In genomic region chr3L:348406-348743, dm6 we compare ENCODE assay signal across 3 fruit fly cellular contexts.
TF ChIP-seq lines count a peak whose summit lies in the region.

No protein-coding gene starts in this region.

- no peak for TF ChIP-seq CTCF in whole organism, embryonic (GFP tag; optimal IDR thresholded peaks at IDR 0.05; lab: Kevin White, UChicago)

TF ChIP-seq in whole organism, adult, 20 proteins besides CTCF, POLR2A, EP300 and RAD21:
- TF ChIP-seq tj (GFP tag; optimal IDR thresholded peaks at IDR 0.05; lab: Kevin White, UChicago) (peak; percentile 40), CG1620 (GFP tag; optimal IDR thresholded peaks at IDR 0.05; lab: Kevin White, UChicago) (no peak)

TF ChIP-seq in whole organism, embryonic, 481 proteins besides CTCF, POLR2A, EP300 and RAD21:
- TF ChIP-seq wdn (GFP tag; IDR thresholded peaks at IDR 0.05; lab: Robert Waterston, UW): no peak
- no peak for TF ChIP-seq NK7.1 (GFP tag; optimal IDR thresholded peaks at IDR 0.05; lab: Kevin White, UChicago)
- TF ChIP-seq CG3726 (GFP tag; IDR thresholded peaks at IDR 0.05; lab: Robert Waterston, UW): 0 out of 3 replicates have a peak, but pooled peaks have one; percentile 2
- TF ChIP-seq bcd (GFP tag; optimal IDR thresholded peaks at IDR 0.05; lab: Kevin White, UChicago): no peak
- TF ChIP-seq CG2199 (GFP tag; IDR thresholded peaks at IDR 0.05; lab: Robert Waterston, UW): peak; percentile 75; the same call in 1 of the 3 replicates
- no peak for TF ChIP-seq Ets97D (GFP tag; optimal IDR thresholded peaks at IDR 0.05; lab: Kevin White, UChicago)
- TF ChIP-seq br (optimal IDR thresholded peaks at IDR 0.05; lab: Kevin White, UChicago): no peak
- no peak for TF ChIP-seq unc-4 (GFP tag; IDR thresholded peaks at IDR 0.05; lab: Robert Waterston, UW; ENCODE audit: partially characterized antibody)
- TF ChIP-seq Abd-B (GFP tag; optimal IDR thresholded peaks at IDR 0.05; lab: Kevin White, UChicago): no peak
- no peak for TF ChIP-seq CG10979 (tag; optimal IDR thresholded peaks at IDR 0.05; lab: Kevin White, UChicago)
- no peak for TF ChIP-seq jigr1 (GFP tag; IDR thresholded peaks at IDR 0.05; lab: Robert Waterston, UW)
- no peak for TF ChIP-seq CG15073 (GFP tag; optimal IDR thresholded peaks at IDR 0.05; lab: Kevin White, UChicago)
- no peak for TF ChIP-seq Rfx (GFP tag; IDR thresholded peaks at IDR 0.05; lab: Robert Waterston, UW)
- no peak for TF ChIP-seq hb (GFP tag; IDR thresholded peaks at IDR 0.05; lab: Robert Waterston, UW; ENCODE audit: partially characterized antibody)
- TF ChIP-seq Hr78 (GFP tag; optimal IDR thresholded peaks at IDR 0.05; lab: Kevin White, UChicago): peak in 1 of 2 experiments; percentile 61
- no peak for TF ChIP-seq sna (GFP tag; IDR thresholded peaks at IDR 0.05; lab: Robert Waterston, UW; ENCODE audit: partially characterized antibody)
- no peak for TF ChIP-seq HmgZ (tag; optimal IDR thresholded peaks at IDR 0.05; lab: Kevin White, UChicago)
- 0 out of 2 replicates have a peak, but pooled peaks have one; percentile 2 for TF ChIP-seq ro (GFP tag; IDR thresholded peaks at IDR 0.05; lab: Robert Waterston, UW)
- no peak for TF ChIP-seq CG17829 (tag; optimal IDR thresholded peaks at IDR 0.05; lab: Kevin White, UChicago)
- no peak for TF ChIP-seq YL-1 (GFP tag; optimal IDR thresholded peaks at IDR 0.05; lab: Kevin White, UChicago)
- TF ChIP-seq kay (GFP tag; optimal IDR thresholded peaks at IDR 0.05; lab: Kevin White, UChicago): no peak
- TF ChIP-seq CG11247 (GFP tag; IDR thresholded peaks at IDR 0.05; lab: Robert Waterston, UW): peak; percentile 3; the same call in 1 of the 2 replicates
- no peak for TF ChIP-seq CG2116 (GFP tag; optimal IDR thresholded peaks at IDR 0.05; lab: Kevin White, UChicago)
- TF ChIP-seq CrebB (tag; optimal IDR thresholded peaks at IDR 0.05; lab: Kevin White, UChicago): no peak
- TF ChIP-seq HLHmδ (GFP tag; optimal IDR thresholded peaks at IDR 0.05; lab: Kevin White, UChicago): no peak
- TF ChIP-seq Optix (GFP tag; IDR thresholded peaks at IDR 0.05; lab: Robert Waterston, UW): 0 out of 3 replicates have a peak, but pooled peaks have one; percentile 3
- no peak for TF ChIP-seq caup (GFP tag; optimal IDR thresholded peaks at IDR 0.05; lab: Kevin White, UChicago; ENCODE audit: severe bottlenecking)
- no peak for TF ChIP-seq amos (GFP tag; IDR thresholded peaks at IDR 0.05; lab: Robert Waterston, UW; ENCODE audit: partially characterized antibody)
- TF ChIP-seq CG11696 (GFP tag; IDR thresholded peaks at IDR 0.05; lab: Robert Waterston, UW): no peak
- peak; percentile 2; the same call in 1 of the 2 replicates for TF ChIP-seq CG14667 (GFP tag; IDR thresholded peaks at IDR 0.05; lab: Robert Waterston, UW)
- no peak for TF ChIP-seq org-1 (GFP tag; optimal IDR thresholded peaks at IDR 0.05; lab: Kevin White, UChicago)
- TF ChIP-seq run (tag; optimal IDR thresholded peaks at IDR 0.05; lab: Kevin White, UChicago): no peak

TF ChIP-seq in whole organism, prepupa, 60 proteins besides CTCF, POLR2A, EP300 and RAD21:
- peak; percentile 57 for TF ChIP-seq svp (GFP tag; lab: Kevin White, UChicago)
- TF ChIP-seq dac (GFP tag; optimal IDR thresholded peaks at IDR 0.05; lab: Kevin White, UChicago): no peak
TF ChIP-seq in whole organism, prepupa: peak in this region for 1.
